Worm (Caenorhabditis elegans) whole organism, mixed stage, embryonic: ENCODE measurements around the gene smoc-1.

Source experiments
- lsy-2 ChIP-seq: fragments of 150-350 bp; optimal IDR thresholded peaks from 2 replicates; lab custom pipeline; 2014; ENCODE audit warnings: missing biosample characterization, missing genetic modification characterization
- sptf-1 ChIP-seq: sonication (generic microtip); optimal IDR thresholded peaks from 2 replicates; lab custom pipeline; 2017; ENCODE audit warnings: mild to moderate bottlenecking, missing genetic modification characterization, moderate library complexity, missing compliant biosample characterization
- unc-39 ChIP-seq: fragments of 150-350 bp; optimal IDR thresholded peaks from 2 replicates; lab custom pipeline; 2014; ENCODE audit warnings: missing biosample characterization, missing genetic modification characterization

ce11 chrV:11762863-11763262 is 5.4 kb downstream of the smoc-1 start, which contains the start of gene T04F3.4:
- no peak for TF ChIP-seq sptf-1 (tag; lab: Kevin White, UChicago)
- no peak for TF ChIP-seq lsy-2 (tag; lab: Kevin White, UChicago)
- TF ChIP-seq unc-39 (tag; lab: Kevin White, UChicago) = no peak
